Worm (Caenorhabditis elegans): ENCODE results near the gene sas-4.

- TF ChIP-seq tbx-11 (GFP tag; IDR thresholded peaks at IDR 0.05): no peak
- TF ChIP-seq scrt-1 (GFP tag; IDR thresholded peaks at IDR 0.05): no peak
- no peak for TF ChIP-seq ceh-13 (GFP tag; optimal IDR thresholded peaks at IDR 0.05)
- no peak for TF ChIP-seq tra-4 (tag; optimal IDR thresholded peaks at IDR 0.05)
- no peak for TF ChIP-seq ets-7 (tag; optimal IDR thresholded peaks at IDR 0.05)
- TF ChIP-seq ama-1 (optimal IDR thresholded peaks at IDR 0.05): no peak
- TF ChIP-seq flt-1 (GFP tag; IDR thresholded peaks at IDR 0.05): no peak
- no peak for TF ChIP-seq hmg-4 (GFP tag; optimal IDR thresholded peaks at IDR 0.05)
- TF ChIP-seq B0310.2 (tag; optimal IDR thresholded peaks at IDR 0.05): no peak
- no peak for TF ChIP-seq hnd-1 (tag; optimal IDR thresholded peaks at IDR 0.05)
- TF ChIP-seq aly-1 (tag; optimal IDR thresholded peaks at IDR 0.05): no peak
- no peak for TF ChIP-seq ceh-36 (tag; optimal IDR thresholded peaks at IDR 0.05)
- no peak for TF ChIP-seq pes-1 (GFP tag; IDR thresholded peaks at IDR 0.05)
These were observed at the start of gene sas-4 for ce11 chrIII:8318488-8318887.
